Worm (Caenorhabditis elegans) whole organism, L4 larva: ENCODE results near the gene set-17.

Experiments
- F10B5.3 ChIP-seq: sonication (generic microtip); optimal IDR thresholded peaks from 2 replicates; lab custom pipeline; 2016; ENCODE audit warnings: mild to moderate bottlenecking, missing genetic modification characterization, missing compliant biosample characterization
- hlh-30 ChIP-seq: sonication (generic microtip); optimal IDR thresholded peaks from 2 replicates; lab custom pipeline; 2017; ENCODE audit warnings: antibody characterized with exemption, mild to moderate bottlenecking, missing genetic modification characterization, missing compliant biosample characterization; ENCODE audit not compliant: insufficient read depth
- lin-13 ChIP-seq: fragments of 150-350 bp; optimal IDR thresholded peaks from 2 replicates; lab custom pipeline; 2014; ENCODE audit warnings: missing biosample characterization, missing genetic modification reagents, missing genetic modification characterization
- lin-15B ChIP-seq: fragments of 150-350 bp; sonication (generic microtip); optimal IDR thresholded peaks from 3 replicates; lab custom pipeline; 2014; ENCODE audit warnings: missing biosample characterization, missing genetic modification characterization
- mxl-2 ChIP-seq: fragments of 200-800 bp; sonication (Bioruptor generic); conservative IDR thresholded peaks from 2 replicates; pipeline ENCODE4 v1.3.6; 2022; ENCODE audit warnings: missing genetic modification reagents, missing genetic modification characterization, missing compliant biosample characterization
- nhr-77 ChIP-seq: fragments of 150-350 bp; optimal IDR thresholded peaks from 2 replicates; lab custom pipeline; 2014; ENCODE audit warnings: missing biosample characterization, missing genetic modification characterization
- pha-4 ChIP-seq, 2 experiments: fragments of 150-350 bp in 1 of 2; fragments of 200-800 bp in 1 of 2; sonication (Bioruptor generic) in 1 of 2; IDR thresholded peaks in 1 of 2; optimal IDR thresholded peaks in 1 of 2; 2 replicates each; pipeline versions ENCODE4 v1.3.6 to Lab custom; 2014 to 2022; ENCODE audit warnings: missing genetic modification characterization in 2 of 2, missing genetic modification reagents in 2 of 2, missing biosample characterization in 1 of 2, missing compliant biosample characterization in 1 of 2
- snpc-4 ChIP-seq: fragments of 150-350 bp; optimal IDR thresholded peaks from 2 replicates; lab custom pipeline; 2014; ENCODE audit warnings: missing biosample characterization, missing genetic modification characterization
- unc-62 ChIP-seq, 3 experiments: fragments of 150-350 bp in 1 of 3; sonication (generic microtip); optimal IDR thresholded peaks in 2 of 3; peaks in 1 of 3; 1 replicate in 1 of 3; 2 replicates in 2 of 3; lab custom pipeline; 2014 to 2017; ENCODE audit warnings: missing biosample characterization in 3 of 3, missing genetic modification characterization in 3 of 3, missing genetic modification reagents in 3 of 3, missing genotype in 1 of 3
- zag-1 ChIP-seq: fragments of 150-350 bp; optimal IDR thresholded peaks from 2 replicates; lab custom pipeline; 2014; ENCODE audit warnings: missing biosample characterization, missing genetic modification characterization
- zfp-2 ChIP-seq: sonication (generic microtip); optimal IDR thresholded peaks from 2 replicates; lab custom pipeline; 2016; ENCODE audit warnings: mild to moderate bottlenecking, missing genetic modification characterization, missing compliant biosample characterization
- ztf-11 ChIP-seq: fragments of 150-350 bp; optimal IDR thresholded peaks from 2 replicates; lab custom pipeline; 2014; ENCODE audit warnings: missing biosample characterization, missing genetic modification characterization

ce11 chrII:8895398-8895797 lies 44.9 kb downstream of the set-17 start:
- TF ChIP-seq snpc-4 (tag; lab: Kevin White, UChicago) (no peak), F10B5.3 (tag; lab: Kevin White, UChicago) (no peak), unc-62 (GFP tag; optimal IDR thresholded peaks at IDR 0.05 in 1 of 2; lab: Kevin White, UChicago) (no peak), unc-62 (tag; optimal IDR thresholded peaks at IDR 0.05; lab: Kevin White, UChicago) (no peak), ztf-11 (tag; lab: Kevin White, UChicago) (no peak), mxl-2 (GFP tag; lab: Robert Waterston, UW) (no peak), lin-15B (tag; lab: Kevin White, UChicago) (no peak), pha-4 (GFP tag; IDR thresholded peaks at IDR 0.05; lab: Robert Waterston, UW) (no peak), pha-4 (tag; optimal IDR thresholded peaks at IDR 0.05; lab: Kevin White, UChicago) (no peak), hlh-30 (tag; lab: Kevin White, UChicago) (no peak), lin-13 (GFP tag; lab: Kevin White, UChicago) (no peak), zag-1 (tag; lab: Kevin White, UChicago) (no peak), nhr-77 (no peak), zfp-2 (tag; lab: Kevin White, UChicago) (no peak)
